Fruit fly (Drosophila melanogaster) whole organism, embryonic: ENCODE results near the gene CG1774.

ENCODE experiments used
- Adf1 ChIP-seq: fragments of 200-800 bp; sonication (Bioruptor generic); IDR thresholded peaks from 2 replicates; pipeline ENCODE4 v1.3.6; 2022; ENCODE audit warnings: missing biosample characterization, missing genetic modification characterization
- Antp ChIP-seq: fragments of 200-800 bp; sonication (Bioruptor generic); optimal IDR thresholded peaks from 3 replicates; lab custom pipeline; 2016; ENCODE audit warnings: missing biosample characterization, missing genetic modification characterization
- CG10462 ChIP-seq: fragments of 200-800 bp; sonication (Bioruptor generic); optimal IDR thresholded peaks from 2 replicates; lab custom pipeline; 2016; ENCODE audit warnings: missing biosample characterization, missing genetic modification characterization
- CG14667 ChIP-seq: fragments of 200-800 bp; sonication (Bioruptor generic); IDR thresholded peaks from 2 replicates; pipeline ENCODE4 v1.3.6; 2022; ENCODE audit warnings: missing biosample characterization, missing genetic modification characterization
- CG14710 ChIP-seq: fragments of 200-800 bp; sonication (Bioruptor generic); optimal IDR thresholded peaks from 3 replicates; lab custom pipeline; 2019; ENCODE audit warnings: missing biosample characterization, mild to moderate bottlenecking, missing genetic modification characterization, moderate library complexity
- CG15073 ChIP-seq: fragments of 200-800 bp; sonication (Bioruptor generic); optimal IDR thresholded peaks from 2 replicates; lab custom pipeline; 2016; ENCODE audit warnings: missing biosample characterization, missing genetic modification characterization
- CG15601 ChIP-seq: fragments of 200-800 bp; sonication (Bioruptor generic); optimal IDR thresholded peaks from 3 replicates; lab custom pipeline; 2019; ENCODE audit warnings: missing biosample characterization, mild to moderate bottlenecking, missing genetic modification characterization, moderate library complexity
- CG17385 ChIP-seq: fragments of 200-800 bp; sonication (Bioruptor generic); optimal IDR thresholded peaks from 3 replicates; lab custom pipeline; 2018; ENCODE audit warnings: missing biosample characterization, mild to moderate bottlenecking, missing genetic modification characterization
- CG17612 ChIP-seq: fragments of 200-800 bp; sonication (Bioruptor generic); IDR thresholded peaks from 2 replicates; pipeline ENCODE4 v1.3.6; 2022; ENCODE audit warnings: missing biosample characterization, missing genetic modification characterization
- CG18011 ChIP-seq: fragments of 200-800 bp; sonication (Bioruptor generic); optimal IDR thresholded peaks from 2 replicates; lab custom pipeline; 2017; ENCODE audit warnings: missing biosample characterization, missing genetic modification characterization, mild to moderate bottlenecking, moderate library complexity, missing genotype
- CG1832 ChIP-seq: fragments of 200-800 bp; sonication (Bioruptor generic); optimal IDR thresholded peaks from 2 replicates; lab custom pipeline; 2017; ENCODE audit warnings: missing biosample characterization, mild to moderate bottlenecking, missing genetic modification characterization, inconsistent platforms
- CG32767 ChIP-seq: fragments of 200-800 bp; sonication (Bioruptor generic); IDR thresholded peaks from 2 replicates; pipeline ENCODE4 v1.3.6; 2022; ENCODE audit warnings: missing biosample characterization, missing genetic modification characterization
- CG6654 ChIP-seq: fragments of 200-800 bp; sonication (Bioruptor generic); optimal IDR thresholded peaks from 2 replicates; lab custom pipeline; 2017; ENCODE audit warnings: missing biosample characterization, mild to moderate bottlenecking, missing genetic modification characterization
- CG6683 ChIP-seq: fragments of 200-800 bp; sonication (Bioruptor generic); optimal IDR thresholded peaks from 2 replicates; lab custom pipeline; 2017; ENCODE audit warnings: missing biosample characterization, mild to moderate bottlenecking, missing genetic modification characterization, missing genetic modification reagents
- CG9876 ChIP-seq: fragments of 200-800 bp; sonication (Bioruptor generic); optimal IDR thresholded peaks from 2 replicates; lab custom pipeline; 2016; ENCODE audit warnings: missing biosample characterization, missing genetic modification characterization
- CTCF ChIP-seq: fragments of 200-800 bp; sonication (Bioruptor generic); optimal IDR thresholded peaks from 2 replicates; lab custom pipeline; 2017; ENCODE audit warnings: missing biosample characterization, mild to moderate bottlenecking, missing genetic modification characterization, moderate library complexity
- Dek ChIP-seq: fragments of 200-800 bp; sonication (Bioruptor generic); optimal IDR thresholded peaks from 3 replicates; lab custom pipeline; 2019; ENCODE audit warnings: missing biosample characterization, mild to moderate bottlenecking, missing genetic modification characterization, moderate library complexity
- Doc2 ChIP-seq: fragments of 200-800 bp; sonication (Bioruptor generic); IDR thresholded peaks from 2 replicates; pipeline ENCODE4 v1.3.6; 2022; ENCODE audit warnings: missing biosample characterization, missing genetic modification characterization
- GATAe ChIP-seq: fragments of 200-800 bp; sonication (Bioruptor generic); conservative IDR thresholded peaks from 2 replicates; pipeline ENCODE4 v1.3.6; 2022; ENCODE audit warnings: missing biosample characterization, missing genetic modification characterization
- HHEX ChIP-seq: fragments of 200-800 bp; sonication (Bioruptor generic); optimal IDR thresholded peaks from 3 replicates; lab custom pipeline; 2017; ENCODE audit warnings: missing biosample characterization, mild to moderate bottlenecking, missing genetic modification characterization, missing genetic modification reagents
- HLH4C ChIP-seq: fragments of 200-800 bp; sonication (Bioruptor generic); IDR thresholded peaks from 3 replicates; pipeline ENCODE4 v1.3.6; 2022; ENCODE audit warnings: missing biosample characterization, missing genetic modification characterization; ENCODE audit not compliant: partially characterized antibody
- HmgD ChIP-seq: fragments of 200-800 bp; sonication (Bioruptor generic); optimal IDR thresholded peaks from 3 replicates; lab custom pipeline; 2016; ENCODE audit warnings: missing biosample characterization, missing genetic modification characterization
- Hmr ChIP-seq: fragments of 200-800 bp; sonication (Bioruptor generic); optimal IDR thresholded peaks from 3 replicates; lab custom pipeline; 2017; ENCODE audit warnings: mild to moderate bottlenecking, missing biosample characterization, missing genetic modification reagents, missing genetic modification characterization
- Kr ChIP-seq: fragments of 200-800 bp; sonication (Bioruptor generic); optimal IDR thresholded peaks from 2 replicates; lab custom pipeline; 2017; ENCODE audit warnings: missing biosample characterization, mild to moderate bottlenecking, missing genetic modification characterization
- Meics ChIP-seq: fragments of 200-800 bp; sonication (Bioruptor generic); optimal IDR thresholded peaks from 2 replicates; lab custom pipeline; 2017; ENCODE audit warnings: missing biosample characterization, mild to moderate bottlenecking, missing genetic modification characterization
- Pdp1 ChIP-seq, 2 experiments: fragments of 200-800 bp; sonication (Bioruptor generic); optimal IDR thresholded peaks; 3 replicates each; lab custom pipeline; 2016; ENCODE audit warnings: missing biosample characterization in 2 of 2, missing genetic modification characterization in 2 of 2, mild to moderate bottlenecking in 1 of 2, moderate library complexity in 1 of 2
- Sry-β ChIP-seq: fragments of 200-800 bp; sonication (Bioruptor generic); optimal IDR thresholded peaks from 2 replicates; lab custom pipeline; 2018; ENCODE audit warnings: missing biosample characterization, mild to moderate bottlenecking, missing genetic modification characterization, moderate library complexity
- al ChIP-seq: fragments of 200-800 bp; sonication (Bioruptor generic); IDR thresholded peaks from 2 replicates; pipeline ENCODE4 v1.3.6; 2022; ENCODE audit warnings: missing biosample characterization, missing genetic modification characterization
- ash1 ChIP-seq: fragments of 200-800 bp; sonication (Bioruptor generic); optimal IDR thresholded peaks from 2 replicates; lab custom pipeline; 2018; ENCODE audit warnings: missing biosample characterization, mild to moderate bottlenecking, missing genetic modification characterization
- crc ChIP-seq: fragments of 200-800 bp; sonication (Bioruptor generic); optimal IDR thresholded peaks from 2 replicates; lab custom pipeline; 2016; ENCODE audit warnings: missing biosample characterization, missing genetic modification characterization
- fd102C ChIP-seq: fragments of 200-800 bp; sonication (Bioruptor generic); optimal IDR thresholded peaks from 2 replicates; lab custom pipeline; 2018; ENCODE audit warnings: missing biosample characterization, mild to moderate bottlenecking, missing genetic modification characterization, moderate library complexity
- grn ChIP-seq: fragments of 200-800 bp; sonication (Bioruptor generic); optimal IDR thresholded peaks from 3 replicates; lab custom pipeline; 2017; ENCODE audit warnings: missing biosample characterization, missing genetic modification characterization
- gsb ChIP-seq: fragments of 200-800 bp; sonication (Bioruptor generic); IDR thresholded peaks from 2 replicates; pipeline ENCODE4 v1.3.6; 2022; ENCODE audit warnings: missing biosample characterization, missing genetic modification characterization
- gsb-n ChIP-seq: fragments of 200-800 bp; sonication (Bioruptor generic); optimal IDR thresholded peaks from 3 replicates; lab custom pipeline; 2018; ENCODE audit warnings: missing biosample characterization, mild to moderate bottlenecking, missing genetic modification characterization
- hth ChIP-seq: fragments of >200 bp; optimal IDR thresholded peaks from 2 replicates; lab custom pipeline; 2017; ENCODE audit warnings: inconsistent platforms
- inv ChIP-seq: fragments of 200-800 bp; sonication (Bioruptor generic); IDR thresholded peaks from 2 replicates; pipeline ENCODE4 v1.3.6; 2022; ENCODE audit warnings: missing biosample characterization, missing genetic modification characterization; ENCODE audit not compliant: partially characterized antibody
- lmd ChIP-seq: fragments of 200-800 bp; sonication (Bioruptor generic); IDR thresholded peaks from 2 replicates; pipeline ENCODE4 v1.3.6; 2022; ENCODE audit warnings: missing biosample characterization, missing genetic modification characterization
- oc ChIP-seq: fragments of 200-800 bp; sonication (Bioruptor generic); optimal IDR thresholded peaks from 2 replicates; lab custom pipeline; 2018; ENCODE audit warnings: missing biosample characterization, mild to moderate bottlenecking, missing genetic modification characterization, moderate library complexity
- org-1 ChIP-seq: fragments of 200-800 bp; sonication (Bioruptor generic); optimal IDR thresholded peaks from 2 replicates; lab custom pipeline; 2017; ENCODE audit warnings: missing biosample characterization, missing genetic modification characterization
- pita ChIP-seq: fragments of 200-800 bp; sonication (Bioruptor generic); optimal IDR thresholded peaks from 2 replicates; lab custom pipeline; 2017; ENCODE audit warnings: missing biosample characterization, mild to moderate bottlenecking, missing genetic modification characterization
- pnt ChIP-seq: fragments of 200-800 bp; sonication (Bioruptor generic); optimal IDR thresholded peaks from 3 replicates; lab custom pipeline; 2016; ENCODE audit warnings: missing biosample characterization, missing genetic modification characterization
- pzg ChIP-seq: fragments of 200-800 bp; sonication (Bioruptor generic); optimal IDR thresholded peaks from 3 replicates; lab custom pipeline; 2018; ENCODE audit warnings: missing biosample characterization, mild to moderate bottlenecking, missing genetic modification characterization, moderate library complexity
- run ChIP-seq: fragments of 200-800 bp; sonication (Bioruptor generic); optimal IDR thresholded peaks from 3 replicates; lab custom pipeline; 2018; ENCODE audit warnings: missing biosample characterization, mild to moderate bottlenecking, missing genetic modification characterization
- salm ChIP-seq: fragments of 200-800 bp; sonication (Bioruptor generic); optimal IDR thresholded peaks from 2 replicates; lab custom pipeline; 2018; ENCODE audit warnings: missing biosample characterization, mild to moderate bottlenecking, missing genetic modification characterization
- scrt ChIP-seq: fragments of 200-800 bp; sonication (Bioruptor generic); optimal IDR thresholded peaks from 2 replicates; lab custom pipeline; 2018; ENCODE audit warnings: missing biosample characterization, mild to moderate bottlenecking, missing genetic modification characterization, moderate library complexity
- sens ChIP-seq: fragments of 200-800 bp; sonication (Bioruptor generic); peaks from one replicate; lab custom pipeline; 2016; ENCODE audit warnings: missing biosample characterization, missing genetic modification characterization
- slou ChIP-seq: fragments of 200-800 bp; sonication (Bioruptor generic); optimal IDR thresholded peaks from 3 replicates; lab custom pipeline; 2016; ENCODE audit warnings: missing biosample characterization, missing genetic modification characterization
- sqz ChIP-seq: fragments of 200-800 bp; sonication (Bioruptor generic); optimal IDR thresholded peaks from 3 replicates; lab custom pipeline; 2018; ENCODE audit warnings: missing biosample characterization, mild to moderate bottlenecking, missing genetic modification characterization
- stc ChIP-seq: fragments of 200-800 bp; sonication (Bioruptor generic); IDR thresholded peaks from 2 replicates; pipeline ENCODE4 v1.3.6; 2022; ENCODE audit warnings: missing biosample characterization, missing genetic modification characterization
- usp ChIP-seq: fragments of >200 bp; optimal IDR thresholded peaks from 2 replicates; lab custom pipeline; 2017; ENCODE audit warnings: missing biosample characterization, missing genetic modification characterization
- yki ChIP-seq: fragments of >200 bp; optimal IDR thresholded peaks from 3 replicates; lab custom pipeline; 2018
- zen ChIP-seq: fragments of 200-800 bp; sonication (Bioruptor generic); optimal IDR thresholded peaks from 3 replicates; lab custom pipeline; 2018; ENCODE audit warnings: missing biosample characterization, mild to moderate bottlenecking, missing genetic modification characterization, moderate library complexity
- zfh1 ChIP-seq: fragments of 200-800 bp; sonication (Bioruptor generic); IDR thresholded peaks from 3 replicates; pipeline ENCODE4 v1.3.6; 2022; ENCODE audit warnings: missing biosample characterization, missing genetic modification characterization

CG1774 gene

dm6 chr3R:31550910-31551309 is 41.7 kb upstream of the CG1774 start (continued):
- no peak for TF ChIP-seq scrt
- TF ChIP-seq CG17612 (GFP tag; lab: Robert Waterston, UW) = no peak
- TF ChIP-seq HHEX (GFP tag; lab: Kevin White, UChicago) = peak; percentile 61
- peak; percentile 85 for TF ChIP-seq gsb-n
- no peak for TF ChIP-seq HmgD (GFP tag; lab: Kevin White, UChicago)
- no peak for TF ChIP-seq HLH4C (GFP tag; lab: Robert Waterston, UW)
- peak; percentile 87 for TF ChIP-seq CG14710 (tag; lab: Kevin White, UChicago)
- peak; percentile 100 for TF ChIP-seq Kr (GFP tag; lab: Kevin White, UChicago)
- TF ChIP-seq ash1 (GFP tag; lab: Kevin White, UChicago) = no peak
- peak in 1 of 2 experiments; percentile 48 for TF ChIP-seq Pdp1 (GFP tag; optimal IDR thresholded peaks at IDR 0.05; lab: Kevin White, UChicago)
- TF ChIP-seq CG18011 (GFP tag; lab: Kevin White, UChicago) = no peak
- TF ChIP-seq org-1 (GFP tag; lab: Kevin White, UChicago) = peak; percentile 74
- TF ChIP-seq sens (GFP tag; lab: Kevin White, UChicago) = peak; percentile 96
- TF ChIP-seq inv (GFP tag; lab: Robert Waterston, UW) = no peak
- TF ChIP-seq zen (tag; lab: Kevin White, UChicago) = peak; percentile 91
- TF ChIP-seq Antp (GFP tag; lab: Kevin White, UChicago) = no peak
- no peak for TF ChIP-seq CG32767
- TF ChIP-seq CG14667 (GFP tag; lab: Robert Waterston, UW) = no peak
- TF ChIP-seq CG1832 (GFP tag; lab: Kevin White, UChicago) = no peak
- peak; percentile 59 for TF ChIP-seq grn (GFP tag; lab: Kevin White, UChicago)
- peak; percentile 28 for TF ChIP-seq crc (GFP tag; lab: Kevin White, UChicago)
- no peak for TF ChIP-seq CG6683
- no peak for TF ChIP-seq usp
- peak; percentile 48 for TF ChIP-seq Sry-β (GFP tag; lab: Kevin White, UChicago)
- TF ChIP-seq pita (GFP tag; lab: Kevin White, UChicago) = no peak
- no peak for TF ChIP-seq Dek
- no peak for TF ChIP-seq Hmr
- TF ChIP-seq CG9876 = peak; percentile 10
- peak; percentile 21 for TF ChIP-seq CG17385 (GFP tag; lab: Kevin White, UChicago)
- TF ChIP-seq CTCF (GFP tag; lab: Kevin White, UChicago) = no peak
- TF ChIP-seq al (GFP tag; lab: Robert Waterston, UW) = no peak
- no peak for TF ChIP-seq GATAe (GFP tag; lab: Robert Waterston, UW)
- no peak for TF ChIP-seq pzg (GFP tag; lab: Kevin White, UChicago)
- TF ChIP-seq zfh1 (GFP tag; lab: Robert Waterston, UW) = peak; percentile 78
- peak; percentile 61 for TF ChIP-seq sqz (GFP tag; lab: Kevin White, UChicago)
- peak; percentile 71 for TF ChIP-seq CG15601
- TF ChIP-seq Adf1 (GFP tag; lab: Robert Waterston, UW) = no peak
- no peak for TF ChIP-seq hth (lab: Kevin White, UChicago)
- TF ChIP-seq slou = no peak
- TF ChIP-seq oc (tag; lab: Kevin White, UChicago) = peak; percentile 85
- no peak for TF ChIP-seq stc (GFP tag; lab: Robert Waterston, UW)
- peak; percentile 27 for TF ChIP-seq salm (tag; lab: Kevin White, UChicago)
- no peak for TF ChIP-seq yki (lab: Kevin White, UChicago)
- TF ChIP-seq CG10462 (GFP tag; lab: Kevin White, UChicago) = peak; percentile 53
- no peak for TF ChIP-seq CG6654 (GFP tag; lab: Kevin White, UChicago)
- no peak for TF ChIP-seq CG15073
- peak; percentile 99 for TF ChIP-seq fd102C (GFP tag; lab: Kevin White, UChicago)
- TF ChIP-seq pnt (GFP tag; lab: Kevin White, UChicago) = peak; percentile 20
- no peak for TF ChIP-seq gsb (GFP tag; lab: Robert Waterston, UW)
- no peak for TF ChIP-seq Doc2 (GFP tag; lab: Robert Waterston, UW)
- no peak for TF ChIP-seq Meics (GFP tag; lab: Kevin White, UChicago)
- no peak for TF ChIP-seq run
- TF ChIP-seq lmd = no peak
